Fruit fly (Drosophila melanogaster) whole organism, embryonic: ENCODE results near the gene CG2540.
A peak's percentile ranks its signal among the peaks of the same experiment; 100 is the strongest.

Source experiments
- ATbp ChIP-seq: fragments of 200-800 bp; sonication (Bioruptor generic); optimal IDR thresholded peaks from 2 replicates; lab custom pipeline; 2017; ENCODE audit warnings: missing biosample characterization, mild to moderate bottlenecking, missing genetic modification characterization, missing genetic modification reagents
- Abd-B ChIP-seq: fragments of 200-800 bp; sonication (Bioruptor generic); optimal IDR thresholded peaks from 2 replicates; lab custom pipeline; 2018; ENCODE audit warnings: missing biosample characterization, mild to moderate bottlenecking, missing genetic modification characterization, moderate library complexity
- Adf1 ChIP-seq: fragments of 200-800 bp; sonication (Bioruptor generic); IDR thresholded peaks from 2 replicates; pipeline ENCODE4 v1.3.6; 2022; ENCODE audit warnings: missing biosample characterization, missing genetic modification characterization
- Aef1 ChIP-seq: fragments of 200-800 bp; sonication (Bioruptor generic); IDR thresholded peaks from 3 replicates; pipeline ENCODE4 v1.3.6; 2022; ENCODE audit warnings: missing biosample characterization, missing genetic modification characterization
- CG10543 ChIP-seq: fragments of 200-800 bp; sonication (Bioruptor generic); optimal IDR thresholded peaks from 3 replicates; lab custom pipeline; 2017; ENCODE audit warnings: missing biosample characterization, mild to moderate bottlenecking, missing genetic modification characterization, moderate library complexity
- CG10959 ChIP-seq: fragments of 200-800 bp; sonication (Bioruptor generic); IDR thresholded peaks from 2 replicates; pipeline ENCODE4 v1.3.6; 2022; ENCODE audit warnings: missing biosample characterization, missing genetic modification characterization
- CG11696 ChIP-seq: fragments of 200-800 bp; sonication (Bioruptor generic); IDR thresholded peaks from 2 replicates; pipeline ENCODE4 v1.3.6; 2022; ENCODE audit warnings: missing biosample characterization, missing genetic modification characterization
- CG1233 ChIP-seq: fragments of 200-800 bp; sonication (Bioruptor generic); optimal IDR thresholded peaks from 4 replicates; lab custom pipeline; 2018; ENCODE audit warnings: missing biosample characterization, mild to moderate bottlenecking, missing genetic modification characterization
- CG1603 ChIP-seq: fragments of 200-800 bp; sonication (Bioruptor generic); optimal IDR thresholded peaks from 2 replicates; lab custom pipeline; 2019; ENCODE audit warnings: missing biosample characterization, mild to moderate bottlenecking, missing genetic modification characterization, moderate library complexity
- CG18476 ChIP-seq: fragments of 200-800 bp; sonication (Bioruptor generic); optimal IDR thresholded peaks from 2 replicates; lab custom pipeline; 2016; ENCODE audit warnings: missing biosample characterization, mild to moderate bottlenecking, missing genetic modification characterization
- CG30020 ChIP-seq: fragments of 200-800 bp; optimal IDR thresholded peaks from 2 replicates; lab custom pipeline; 2019; ENCODE audit warnings: missing biosample characterization, mild to moderate bottlenecking, missing genetic modification characterization, moderate library complexity
- CG3163 ChIP-seq: fragments of 200-800 bp; sonication (Bioruptor generic); optimal IDR thresholded peaks from 3 replicates; lab custom pipeline; 2016; ENCODE audit warnings: missing biosample characterization, missing genetic modification characterization
- CG7271 ChIP-seq: fragments of 200-800 bp; sonication (Bioruptor generic); optimal IDR thresholded peaks from 2 replicates; lab custom pipeline; 2018; ENCODE audit warnings: missing biosample characterization, mild to moderate bottlenecking, missing genetic modification characterization, moderate library complexity
- CG9609 ChIP-seq: fragments of 200-800 bp; sonication (Bioruptor generic); optimal IDR thresholded peaks from 3 replicates; lab custom pipeline; 2016; ENCODE audit warnings: missing biosample characterization, missing genetic modification characterization
- D ChIP-seq, 2 experiments: fragments of 200-800 bp in 1 of 2; fragments of >200 bp in 1 of 2; sonication (Bioruptor generic) in 1 of 2; optimal IDR thresholded peaks; 2 replicates in 1 of 2; 3 replicates in 1 of 2; lab custom pipeline; 2017; ENCODE audit warnings: mild to moderate bottlenecking in 1 of 2, missing biosample characterization in 1 of 2, missing genetic modification characterization in 1 of 2, missing genetic modification reagents in 1 of 2
- Dbx ChIP-seq: fragments of 200-800 bp; sonication (Bioruptor generic); IDR thresholded peaks from 3 replicates; pipeline ENCODE4 v1.3.6; 2022; ENCODE audit warnings: missing biosample characterization, missing genetic modification characterization
- Eip74EF ChIP-seq, 2 experiments: fragments of 200-800 bp in 1 of 2; fragments of >200 bp in 1 of 2; sonication (Bioruptor generic) in 1 of 2; optimal IDR thresholded peaks; 2 replicates each; lab custom pipeline; 2017 to 2019; ENCODE audit warnings: missing biosample characterization in 2 of 2, missing genetic modification characterization in 2 of 2, mild to moderate bottlenecking in 1 of 2, moderate library complexity in 1 of 2
- Fer1 ChIP-seq: fragments of 200-800 bp; sonication (Bioruptor generic); optimal IDR thresholded peaks from 2 replicates; lab custom pipeline; 2017; ENCODE audit warnings: missing biosample characterization, mild to moderate bottlenecking, missing genetic modification characterization
- MTF-1 ChIP-seq: fragments of 200-800 bp; sonication (Bioruptor generic); optimal IDR thresholded peaks from 2 replicates; lab custom pipeline; 2018; ENCODE audit warnings: missing biosample characterization, mild to moderate bottlenecking, missing genetic modification characterization, borderline replicate concordance
- Med ChIP-seq: fragments of 200-800 bp; sonication (Bioruptor generic); peaks from one replicate; lab custom pipeline; 2016; ENCODE audit warnings: missing biosample characterization, missing genetic modification characterization, mild to moderate bottlenecking, inconsistent platforms, moderate library complexity
- NK7.1 ChIP-seq: fragments of 200-800 bp; sonication (Bioruptor generic); optimal IDR thresholded peaks from 3 replicates; lab custom pipeline; 2016; ENCODE audit warnings: missing biosample characterization, missing genetic modification characterization
- Optix ChIP-seq: fragments of 200-800 bp; sonication (Bioruptor generic); IDR thresholded peaks from 3 replicates; pipeline ENCODE4 v1.3.6; 2022; ENCODE audit warnings: missing biosample characterization, missing genetic modification characterization
- Trl ChIP-seq, 3 experiments: fragments of >200 bp in 2 of 3; fragments of 200-800 bp in 1 of 3; sonication (Bioruptor generic) in 1 of 3; optimal IDR thresholded peaks; 2 replicates in 1 of 3; 3 replicates in 2 of 3; lab custom pipeline; 2016 to 2017; ENCODE audit warnings: missing biosample characterization in 1 of 3, missing genetic modification characterization in 1 of 3
- Xrp1 ChIP-seq: fragments of 200-800 bp; sonication (Bioruptor generic); IDR thresholded peaks from 2 replicates; pipeline ENCODE4 v1.3.6; 2022; ENCODE audit warnings: missing biosample characterization, missing genetic modification characterization
- abd-A ChIP-seq: fragments of 200-800 bp; sonication (Bioruptor generic); optimal IDR thresholded peaks from 3 replicates; lab custom pipeline; 2019; ENCODE audit warnings: missing biosample characterization, mild to moderate bottlenecking, missing genetic modification characterization, moderate library complexity
- bab2 ChIP-seq: fragments of 200-800 bp; sonication (Bioruptor generic); optimal IDR thresholded peaks from 2 replicates; lab custom pipeline; 2016; ENCODE audit warnings: missing biosample characterization, missing genetic modification characterization
- bcd ChIP-seq: fragments of 200-800 bp; sonication (Bioruptor generic); optimal IDR thresholded peaks from 2 replicates; lab custom pipeline; 2017; ENCODE audit warnings: missing biosample characterization, mild to moderate bottlenecking, missing genetic modification characterization
- chinmo ChIP-seq: fragments of 200-800 bp; sonication (Bioruptor generic); IDR thresholded peaks from 4 replicates; pipeline ENCODE4 v1.3.6; 2022; ENCODE audit warnings: missing biosample characterization, missing genetic modification characterization; ENCODE audit not compliant: partially characterized antibody
- crc ChIP-seq: fragments of 200-800 bp; sonication (Bioruptor generic); optimal IDR thresholded peaks from 2 replicates; lab custom pipeline; 2016; ENCODE audit warnings: missing biosample characterization, missing genetic modification characterization
- da ChIP-seq: fragments of 200-800 bp; sonication (Bioruptor generic); optimal IDR thresholded peaks from 2 replicates; lab custom pipeline; 2016; ENCODE audit warnings: missing biosample characterization, missing genetic modification characterization
- dati ChIP-seq: fragments of 200-800 bp; sonication (Bioruptor generic); IDR thresholded peaks from 2 replicates; pipeline ENCODE4 v1.3.6; 2022; ENCODE audit warnings: missing biosample characterization, missing genetic modification characterization
- disco-r ChIP-seq: fragments of 200-800 bp; sonication (Bioruptor generic); optimal IDR thresholded peaks from 2 replicates; lab custom pipeline; 2016; ENCODE audit warnings: missing biosample characterization, missing genetic modification characterization
- fd102C ChIP-seq: fragments of 200-800 bp; sonication (Bioruptor generic); optimal IDR thresholded peaks from 2 replicates; lab custom pipeline; 2018; ENCODE audit warnings: missing biosample characterization, mild to moderate bottlenecking, missing genetic modification characterization, moderate library complexity
- gsb ChIP-seq: fragments of 200-800 bp; sonication (Bioruptor generic); IDR thresholded peaks from 2 replicates; pipeline ENCODE4 v1.3.6; 2022; ENCODE audit warnings: missing biosample characterization, missing genetic modification characterization
- her ChIP-seq: fragments of 200-800 bp; sonication (Bioruptor generic); optimal IDR thresholded peaks from 2 replicates; lab custom pipeline; 2016; ENCODE audit warnings: missing biosample characterization, missing genetic modification characterization
- knrl ChIP-seq: fragments of 200-800 bp; sonication (Bioruptor generic); IDR thresholded peaks from 3 replicates; pipeline ENCODE4 v1.3.6; 2022; ENCODE audit warnings: missing biosample characterization, missing genetic modification characterization; ENCODE audit not compliant: partially characterized antibody
- lbe ChIP-seq: fragments of 200-800 bp; sonication (Bioruptor generic); optimal IDR thresholded peaks from 2 replicates; lab custom pipeline; 2016; ENCODE audit warnings: missing biosample characterization, mild to moderate bottlenecking, missing genetic modification characterization
- nom ChIP-seq: fragments of 200-800 bp; sonication (Bioruptor generic); optimal IDR thresholded peaks from 2 replicates; lab custom pipeline; 2017; ENCODE audit warnings: missing biosample characterization, missing genetic modification characterization, mild to moderate bottlenecking, moderate library complexity, missing genetic modification reagents
- p53 ChIP-seq: fragments of 200-800 bp; sonication (Bioruptor generic); optimal IDR thresholded peaks from 2 replicates; lab custom pipeline; 2016; ENCODE audit warnings: missing biosample characterization, missing genetic modification characterization
- pros ChIP-seq: fragments of 200-800 bp; sonication (Bioruptor generic); optimal IDR thresholded peaks from 3 replicates; lab custom pipeline; 2019; ENCODE audit warnings: missing biosample characterization, mild to moderate bottlenecking, missing genetic modification characterization, moderate library complexity
- psq ChIP-seq: fragments of 200-800 bp; sonication (Bioruptor generic); optimal IDR thresholded peaks from 2 replicates; lab custom pipeline; 2017; ENCODE audit warnings: missing biosample characterization, missing genetic modification characterization
- rib ChIP-seq: fragments of 200-800 bp; sonication (Bioruptor generic); IDR thresholded peaks from 2 replicates; pipeline ENCODE4 v1.3.6; 2022; ENCODE audit warnings: missing biosample characterization, missing genetic modification characterization
- ro ChIP-seq: fragments of 200-800 bp; sonication (Bioruptor generic); IDR thresholded peaks from 2 replicates; pipeline ENCODE4 v1.3.6; 2022; ENCODE audit warnings: missing biosample characterization, missing genetic modification characterization
- sqz ChIP-seq: fragments of 200-800 bp; sonication (Bioruptor generic); optimal IDR thresholded peaks from 3 replicates; lab custom pipeline; 2018; ENCODE audit warnings: missing biosample characterization, mild to moderate bottlenecking, missing genetic modification characterization
- trh ChIP-seq: fragments of 200-800 bp; sonication (Bioruptor generic); optimal IDR thresholded peaks from 2 replicates; lab custom pipeline; 2016; ENCODE audit warnings: missing biosample characterization, missing genetic modification characterization
- tup ChIP-seq: fragments of 200-800 bp; sonication (Bioruptor generic); optimal IDR thresholded peaks from 2 replicates; lab custom pipeline; 2016; ENCODE audit warnings: missing biosample characterization, mild to moderate bottlenecking, missing genetic modification characterization, moderate library complexity
- twi ChIP-seq: fragments of 200-800 bp; optimal IDR thresholded peaks from 2 replicates; lab custom pipeline; 2019; ENCODE audit warnings: missing biosample characterization, mild to moderate bottlenecking, missing genetic modification characterization, moderate library complexity
- vvl ChIP-seq: fragments of 200-800 bp; sonication (Bioruptor generic); IDR thresholded peaks from 2 replicates; pipeline ENCODE4 v1.3.6; 2022; ENCODE audit warnings: missing biosample characterization, missing genetic modification characterization
- yki ChIP-seq: fragments of >200 bp; optimal IDR thresholded peaks from 3 replicates; lab custom pipeline; 2018

CG2540 gene

DNA sequence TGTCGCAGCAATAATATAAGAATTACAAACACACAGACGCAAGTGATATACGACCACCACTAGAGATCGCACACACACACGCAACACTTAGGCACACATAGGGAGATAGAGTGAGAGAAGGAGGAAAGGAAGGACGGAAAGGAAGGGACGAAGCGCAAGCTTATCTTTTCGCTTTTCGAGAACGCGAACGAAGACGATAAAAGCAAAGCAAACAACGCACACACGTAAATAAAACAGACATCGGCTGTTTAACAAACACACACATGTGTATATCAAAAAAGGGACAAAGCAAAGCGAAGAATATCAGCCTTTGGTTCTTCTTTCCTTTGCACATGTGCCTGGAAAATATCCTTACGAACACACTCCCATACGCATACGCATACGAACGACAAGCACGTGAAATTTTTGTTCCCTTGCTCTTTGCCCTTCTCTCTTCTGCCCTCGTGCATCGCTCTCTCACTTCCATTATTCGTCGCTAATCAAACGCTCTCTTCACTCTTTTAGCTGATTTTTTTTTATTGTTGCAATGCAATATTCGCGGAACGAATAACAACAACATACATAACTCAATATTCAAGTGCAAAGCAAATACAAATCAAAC is 30.5 kb downstream of the CG2540 start (continued):
- TF ChIP-seq CG10543 (GFP tag; lab: Kevin White, UChicago) (peak; percentile 18), Trl (optimal IDR thresholded peaks at IDR 0.05; lab: Kevin White, UChicago) (peak; percentile 72 to 74), Trl (GFP tag; optimal IDR thresholded peaks at IDR 0.05; lab: Kevin White, UChicago) (no peak), gsb (GFP tag; lab: Robert Waterston, UW) (no peak), Xrp1 (no peak), NK7.1 (GFP tag; lab: Kevin White, UChicago) (no peak), Aef1 (GFP tag; lab: Robert Waterston, UW) (no peak), D (optimal IDR thresholded peaks at IDR 0.05; lab: Kevin White, UChicago) (peak; percentile 61), D (GFP tag; optimal IDR thresholded peaks at IDR 0.05; lab: Kevin White, UChicago) (no peak), bcd (GFP tag; lab: Kevin White, UChicago) (no peak), CG11696 (no peak), CG9609 (GFP tag; lab: Kevin White, UChicago) (no peak), sqz (GFP tag; lab: Kevin White, UChicago) (peak; percentile 34), MTF-1 (GFP tag; lab: Kevin White, UChicago) (no peak), bab2 (peak; percentile 28), Optix (GFP tag; lab: Robert Waterston, UW) (no peak), knrl (GFP tag; lab: Robert Waterston, UW) (no peak), Dbx (GFP tag; lab: Robert Waterston, UW) (no peak), CG1603 (peak; percentile 4), her (GFP tag; lab: Kevin White, UChicago) (no peak), psq (GFP tag; lab: Kevin White, UChicago) (peak; percentile 53), Adf1 (GFP tag; lab: Robert Waterston, UW) (peak; percentile 21; the same call in 1 of the 2 replicates), trh (GFP tag; lab: Kevin White, UChicago) (no peak)

DNA sequence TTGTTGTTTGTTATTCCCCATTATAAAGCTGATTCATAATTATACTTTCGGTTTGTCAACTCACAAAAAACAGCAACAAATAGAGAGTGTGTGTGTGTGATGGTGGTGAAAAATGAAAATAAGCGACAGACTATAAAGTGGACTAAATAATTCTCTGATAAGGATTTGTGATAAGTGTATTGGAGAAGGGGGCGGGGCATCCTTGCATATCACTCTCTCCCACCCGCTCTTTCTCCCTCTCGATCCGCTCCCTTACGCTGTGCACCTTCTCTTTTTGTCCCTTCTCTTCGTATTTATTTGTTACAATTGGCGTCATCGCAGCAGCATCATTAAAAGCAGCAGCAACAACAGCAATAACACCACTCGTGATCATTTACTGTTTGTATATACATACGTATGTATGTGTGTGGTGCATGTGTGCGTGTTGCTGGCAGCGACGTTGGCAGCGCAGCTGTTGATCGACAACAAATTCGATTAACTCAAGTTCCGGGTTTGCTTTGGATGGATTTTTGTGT is 31.8 kb downstream of the CG2540 start:
- TF ChIP-seq dati (GFP tag; lab: Robert Waterston, UW), result no peak
- TF ChIP-seq lbe (GFP tag; lab: Kevin White, UChicago), result peak; percentile 45
- TF ChIP-seq CG30020 (tag; lab: Kevin White, UChicago), result no peak
- TF ChIP-seq ATbp, result peak; percentile 11
- TF ChIP-seq Fer1, result peak; percentile 6
- TF ChIP-seq ro (GFP tag; lab: Robert Waterston, UW), result no peak
- no peak for TF ChIP-seq p53 (GFP tag; lab: Kevin White, UChicago)
- peak; percentile 69 for TF ChIP-seq abd-A (tag; lab: Kevin White, UChicago)
- TF ChIP-seq CG3163 (GFP tag; lab: Kevin White, UChicago), result peak; percentile 83
- TF ChIP-seq CG18476 (GFP tag; lab: Kevin White, UChicago), result no peak
- TF ChIP-seq da (GFP tag; lab: Kevin White, UChicago), result no peak
- no peak for TF ChIP-seq tup (GFP tag; lab: Kevin White, UChicago)
- no peak for TF ChIP-seq fd102C (GFP tag; lab: Kevin White, UChicago)
- TF ChIP-seq chinmo (GFP tag; lab: Robert Waterston, UW), result peak; percentile 92; the same call in 3 of the 4 replicates
- TF ChIP-seq twi (tag; lab: Kevin White, UChicago), result no peak
- TF ChIP-seq CG1233 (GFP tag; lab: Kevin White, UChicago), result no peak
- no peak for TF ChIP-seq disco-r (GFP tag; lab: Kevin White, UChicago)
- TF ChIP-seq CG7271 (tag; lab: Kevin White, UChicago), result no peak
- peak; percentile 29 for TF ChIP-seq nom (GFP tag; lab: Kevin White, UChicago)
- TF ChIP-seq rib, result no peak
- peak; percentile 73 for TF ChIP-seq pros (GFP tag; lab: Kevin White, UChicago)
- TF ChIP-seq Med (GFP tag; lab: Kevin White, UChicago), result peak; percentile 33
- peak in 1 of 2 experiments; percentile 93 for TF ChIP-seq Eip74EF (GFP tag; optimal IDR thresholded peaks at IDR 0.05; lab: Kevin White, UChicago)
- no peak for TF ChIP-seq Abd-B (GFP tag; lab: Kevin White, UChicago)
- no peak for TF ChIP-seq CG10959
- peak; percentile 2 for TF ChIP-seq yki
- no peak for TF ChIP-seq crc (GFP tag; lab: Kevin White, UChicago)
- TF ChIP-seq vvl (GFP tag; lab: Robert Waterston, UW), result peak; percentile 35; the same call in 1 of the 2 replicates
- TF ChIP-seq sqz (GFP tag; lab: Kevin White, UChicago), result no peak
